Worm (Caenorhabditis elegans) whole organism, L4 larva: ENCODE measurements around the gene cul-1.

Experiments used
- D1046.2 ChIP-seq: fragments of 200-800 bp; sonication (Bioruptor generic); IDR thresholded peaks from 2 replicates; pipeline ENCODE4 v1.3.6; 2022; ENCODE audit warnings: missing genetic modification characterization, missing compliant biosample characterization
- R02D3.7 ChIP-seq: fragments of 150-350 bp; sonication (generic microtip); optimal IDR thresholded peaks from 3 replicates; lab custom pipeline; 2014; ENCODE audit warnings: missing biosample characterization, missing genetic modification characterization
- T26A8.4 ChIP-seq: fragments of 200-800 bp; sonication (Bioruptor generic); IDR thresholded peaks from 2 replicates; pipeline ENCODE4 v1.3.6; 2022; ENCODE audit warnings: missing genetic modification characterization, missing compliant biosample characterization
- aha-1 ChIP-seq: fragments of 150-350 bp; peaks from one replicate; lab custom pipeline; 2014; ENCODE audit warnings: missing biosample characterization, missing genetic modification characterization
- ama-1 ChIP-seq: fragments of 150-350 bp; optimal IDR thresholded peaks from 2 replicates; lab custom pipeline; 2014; ENCODE audit warnings: inconsistent platforms, mixed read lengths
- ceh-20 ChIP-seq: fragments of 200-800 bp; sonication (Bioruptor generic); IDR thresholded peaks from 2 replicates; pipeline ENCODE4 v1.3.6; 2022; ENCODE audit warnings: missing genetic modification reagents, missing genetic modification characterization, missing compliant biosample characterization
- ceh-62 ChIP-seq: sonication (generic microtip); optimal IDR thresholded peaks from 2 replicates; lab custom pipeline; 2017; ENCODE audit warnings: missing biosample characterization, missing genetic modification characterization
- daf-16 ChIP-seq, 3 experiments: sonication (generic microtip); optimal IDR thresholded peaks; 2 replicates each; lab custom pipeline; 2016 to 2017; ENCODE audit warnings: missing genetic modification characterization in 3 of 3, missing genetic modification reagents in 3 of 3, mild to moderate bottlenecking in 2 of 3, missing compliant biosample characterization in 2 of 3, missing biosample characterization in 1 of 3, moderate library complexity in 1 of 3
- daf-19 ChIP-seq: fragments of 200-800 bp; sonication (Bioruptor generic); conservative IDR thresholded peaks from 2 replicates; pipeline ENCODE4 v1.3.6; 2022; ENCODE audit warnings: missing genetic modification characterization, missing compliant biosample characterization
- dmd-6 ChIP-seq: fragments of 200-800 bp; sonication (Bioruptor generic); IDR thresholded peaks from 2 replicates; pipeline ENCODE4 v1.3.6; 2022; ENCODE audit warnings: missing genetic modification reagents, missing genetic modification characterization, missing compliant biosample characterization
- dve-1 ChIP-seq: sonication (generic microtip); optimal IDR thresholded peaks from 2 replicates; lab custom pipeline; 2017; ENCODE audit warnings: antibody characterized with exemption, mild to moderate bottlenecking, missing genetic modification characterization, missing compliant biosample characterization; ENCODE audit not compliant: insufficient read depth
- hlh-11 ChIP-seq: fragments of 200-800 bp; sonication (Bioruptor generic); optimal IDR thresholded peaks from 2 replicates; lab custom pipeline; 2018; ENCODE audit warnings: mild to moderate bottlenecking, missing genetic modification characterization, missing compliant biosample characterization
- hlh-30 ChIP-seq: sonication (generic microtip); optimal IDR thresholded peaks from 2 replicates; lab custom pipeline; 2017; ENCODE audit warnings: antibody characterized with exemption, mild to moderate bottlenecking, missing genetic modification characterization, missing compliant biosample characterization; ENCODE audit not compliant: insufficient read depth
- lin-1 ChIP-seq: fragments of 200-800 bp; sonication (Bioruptor generic); IDR thresholded peaks from 2 replicates; pipeline ENCODE4 v1.3.6; 2022; ENCODE audit warnings: missing genetic modification reagents, missing genetic modification characterization, missing compliant biosample characterization
- lin-29 ChIP-seq: fragments of 200-800 bp; sonication (Bioruptor generic); IDR thresholded peaks from 2 replicates; pipeline ENCODE4 v1.3.6; 2022; ENCODE audit warnings: missing genetic modification reagents, missing genetic modification characterization, missing compliant biosample characterization
- lin-39 ChIP-seq: fragments of 150-350 bp; optimal IDR thresholded peaks from 2 replicates; lab custom pipeline; 2014; ENCODE audit warnings: missing biosample characterization, missing genetic modification reagents, missing genetic modification characterization
- madf-9 ChIP-seq: fragments of 200-800 bp; sonication (Bioruptor generic); conservative IDR thresholded peaks from 2 replicates; pipeline ENCODE4 v1.3.6; 2022; ENCODE audit warnings: missing genetic modification reagents, missing genetic modification characterization, missing compliant biosample characterization
- mdt-29 ChIP-seq: fragments of 200-800 bp; sonication (Bioruptor generic); IDR thresholded peaks from 2 replicates; pipeline ENCODE4 v1.3.6; 2022; ENCODE audit warnings: missing genetic modification reagents, missing genetic modification characterization, missing compliant biosample characterization
- mep-1 ChIP-seq: fragments of 150-350 bp; sonication (generic microtip); optimal IDR thresholded peaks from 3 replicates; lab custom pipeline; 2014; ENCODE audit warnings: missing biosample characterization, missing genetic modification characterization
- mxl-2 ChIP-seq: fragments of 200-800 bp; sonication (Bioruptor generic); conservative IDR thresholded peaks from 2 replicates; pipeline ENCODE4 v1.3.6; 2022; ENCODE audit warnings: missing genetic modification reagents, missing genetic modification characterization, missing compliant biosample characterization
- mxl-3 ChIP-seq: fragments of 200-800 bp; sonication (Bioruptor generic); optimal IDR thresholded peaks from 2 replicates; lab custom pipeline; 2018; ENCODE audit warnings: mild to moderate bottlenecking, missing genetic modification characterization, missing compliant biosample characterization
- nhr-111 ChIP-seq: fragments of 200-800 bp; sonication (Bioruptor generic); optimal IDR thresholded peaks from 2 replicates; lab custom pipeline; 2018; ENCODE audit warnings: mild to moderate bottlenecking, missing genetic modification characterization, missing compliant biosample characterization
- nhr-237 ChIP-seq: sonication (generic microtip); optimal IDR thresholded peaks from 2 replicates; lab custom pipeline; 2017; ENCODE audit warnings: missing biosample characterization, missing genetic modification characterization
- nhr-28 ChIP-seq: fragments of 150-350 bp; optimal IDR thresholded peaks from 2 replicates; lab custom pipeline; 2014; ENCODE audit warnings: missing biosample characterization, missing genetic modification characterization
- nhr-48 ChIP-seq: sonication (generic microtip); optimal IDR thresholded peaks from 2 replicates; lab custom pipeline; 2016; ENCODE audit warnings: mild to moderate bottlenecking, missing genetic modification characterization, missing compliant biosample characterization
- nhr-6 ChIP-seq: fragments of 150-350 bp; optimal IDR thresholded peaks from 2 replicates; lab custom pipeline; 2014; ENCODE audit warnings: missing biosample characterization, missing genetic modification characterization
- php-3 ChIP-seq: fragments of 200-800 bp; sonication (Bioruptor generic); IDR thresholded peaks from 2 replicates; pipeline ENCODE4 v1.3.6; 2022; ENCODE audit warnings: missing genetic modification reagents, missing genetic modification characterization, missing compliant biosample characterization
- spr-3 ChIP-seq: fragments of 200-800 bp; sonication (Bioruptor generic); optimal IDR thresholded peaks from 2 replicates; lab custom pipeline; 2018; ENCODE audit warnings: mild to moderate bottlenecking, missing genetic modification characterization, missing compliant biosample characterization
- unc-39 ChIP-seq: sonication (generic microtip); optimal IDR thresholded peaks from 2 replicates; lab custom pipeline; 2017; ENCODE audit warnings: missing biosample characterization, missing genetic modification characterization
- unc-62 ChIP-seq, 3 experiments: fragments of 150-350 bp in 1 of 3; sonication (generic microtip); optimal IDR thresholded peaks in 2 of 3; peaks in 1 of 3; 1 replicate in 1 of 3; 2 replicates in 2 of 3; lab custom pipeline; 2014 to 2017; ENCODE audit warnings: missing biosample characterization in 3 of 3, missing genetic modification characterization in 3 of 3, missing genetic modification reagents in 3 of 3, missing genotype in 1 of 3

cul-1 gene

ce11 chrIII:10474945-10475344, 3.9 kb downstream of the cul-1 start, which contains the start of gene D2045.9:
TSS of gene D2045.9 (plus strand) at chrIII:10475245.
- TF ChIP-seq nhr-6 (tag; lab: Kevin White, UChicago) (no peak), ceh-62 (tag; lab: Kevin White, UChicago) (no peak), nhr-28 (tag; lab: Kevin White, UChicago) (no peak), daf-19 (GFP tag; lab: Robert Waterston, UW) (no peak), R02D3.7 (tag; lab: Kevin White, UChicago) (no peak), lin-29 (no peak), php-3 (GFP tag; lab: Robert Waterston, UW) (no peak), unc-39 (tag; lab: Kevin White, UChicago) (no peak), nhr-111 (GFP tag; lab: Kevin White, UChicago) (no peak), lin-1 (no peak), ceh-20 (GFP tag; lab: Robert Waterston, UW) (no peak), ama-1 (lab: Kevin White, UChicago) (no peak), D1046.2 (GFP tag; lab: Robert Waterston, UW) (no peak), aha-1 (tag; lab: Kevin White, UChicago) (no peak), T26A8.4 (GFP tag; lab: Robert Waterston, UW) (no peak), nhr-48 (tag; lab: Kevin White, UChicago) (no peak)
- TF ChIP-seq, all 104 proteins: peak for 0

DNA sequence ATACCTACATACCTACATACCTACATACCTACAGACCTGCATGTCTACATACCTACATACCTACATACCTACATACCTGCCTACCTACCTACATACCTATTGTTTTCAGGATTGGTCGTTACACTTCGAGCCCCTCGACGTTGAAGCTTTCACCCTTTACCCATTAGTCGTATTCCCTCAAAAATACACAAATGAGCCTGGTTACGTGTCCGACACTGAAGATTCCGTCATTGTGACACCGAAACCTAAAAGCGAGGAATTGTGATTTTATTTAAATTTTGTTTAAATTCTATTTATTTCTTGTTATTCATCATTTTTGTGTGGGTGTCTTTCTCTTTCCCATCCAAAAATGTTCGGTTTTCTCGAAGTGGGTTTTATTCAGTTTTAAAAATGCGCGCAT, 8.1 kb downstream of the cul-1 start, which contains the start of gene D2045.7:
Gene D2045.7 (plus strand): TSS at position 301 of the 400 bp plus-strand sequence.
- TF ChIP-seq mxl-2, result no peak
- TF ChIP-seq hlh-30, result no peak
- no peak for TF ChIP-seq mep-1 (tag; lab: Kevin White, UChicago)
- no peak for TF ChIP-seq spr-3 (GFP tag; lab: Kevin White, UChicago)
- no peak for TF ChIP-seq nhr-48 (tag; lab: Kevin White, UChicago)
- no peak for TF ChIP-seq nhr-237 (tag; lab: Kevin White, UChicago)
- no peak for TF ChIP-seq mdt-29 (GFP tag; lab: Robert Waterston, UW)
- TF ChIP-seq unc-39 (tag; lab: Kevin White, UChicago), result no peak

DNA sequence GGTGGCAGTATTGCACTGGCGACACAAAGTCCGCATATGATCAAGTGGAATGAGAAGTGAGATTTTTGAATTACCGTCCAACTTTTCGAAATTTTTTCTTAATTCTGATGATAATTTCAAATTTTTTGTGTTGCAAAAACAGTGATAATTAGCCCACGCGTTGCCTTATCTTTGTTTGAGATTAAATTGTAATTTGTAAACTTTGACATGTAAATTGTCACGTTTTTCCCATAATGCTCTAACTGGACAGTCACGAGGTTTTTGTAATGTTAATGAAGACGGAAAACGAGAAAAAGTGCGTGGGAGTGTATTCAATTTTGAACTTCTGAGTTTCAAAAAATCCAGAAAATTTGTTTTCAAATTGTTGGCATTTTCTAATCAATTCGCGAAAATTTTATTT, 10.5 kb downstream of the cul-1 start:
- TF ChIP-seq dve-1 (tag; lab: Kevin White, UChicago), result peak; percentile 64
- TF ChIP-seq unc-62 (GFP tag; optimal IDR thresholded peaks at IDR 0.05 in 1 of 2; lab: Kevin White, UChicago), result peak in 1 of 2 experiments; percentile 93
- no peak for TF ChIP-seq unc-62 (tag; optimal IDR thresholded peaks at IDR 0.05; lab: Kevin White, UChicago)
- 0 out of 2 replicates have a peak, but pooled peaks have one; percentile 25 for TF ChIP-seq dmd-6 (GFP tag; lab: Robert Waterston, UW)
- no peak for TF ChIP-seq mxl-3 (GFP tag; lab: Kevin White, UChicago)
- TF ChIP-seq madf-9 (GFP tag; lab: Robert Waterston, UW), result no peak
- TF ChIP-seq daf-16 (GFP tag; optimal IDR thresholded peaks at IDR 0.05; lab: Kevin White, UChicago), result no peak
- TF ChIP-seq daf-16 (tag; optimal IDR thresholded peaks at IDR 0.05; lab: Kevin White, UChicago), result peak; percentile 29
- peak; percentile 11 for TF ChIP-seq hlh-11 (tag; lab: Kevin White, UChicago)
- peak; percentile 12 for TF ChIP-seq hlh-30

DNA sequence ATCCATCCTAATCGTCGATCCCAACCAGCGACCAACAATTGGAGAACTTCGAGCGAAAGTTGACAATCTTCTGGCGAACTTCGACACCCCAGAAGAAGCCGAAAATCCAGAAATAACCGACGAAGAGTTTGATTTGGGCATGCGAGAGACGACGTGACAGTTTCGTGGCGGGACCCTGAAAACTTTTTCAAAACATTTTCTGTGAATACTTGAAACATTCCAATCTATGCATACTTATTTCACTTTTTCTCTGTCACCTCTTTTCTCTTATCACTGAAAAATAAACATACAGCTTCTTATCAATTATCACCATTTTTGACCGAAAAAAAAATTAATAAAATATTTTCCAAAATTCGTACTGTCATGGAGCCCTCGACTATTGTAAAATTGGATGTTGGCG, 11.0 kb downstream of the cul-1 start, which contains the start of gene D2045.8:
Gene D2045.8 (plus strand): TSS at position 301 of the 400 bp plus-strand sequence.
- TF ChIP-seq lin-39 (tag; lab: Kevin White, UChicago) (no peak), daf-16 (GFP tag; optimal IDR thresholded peaks at IDR 0.05; lab: Kevin White, UChicago) (no peak), daf-16 (tag; optimal IDR thresholded peaks at IDR 0.05; lab: Kevin White, UChicago) (peak; percentile 18)
- TF ChIP-seq, all 104 proteins: peak for 1

- TF ChIP-seq mxl-3 (GFP tag; lab: Kevin White, UChicago) (peak; percentile 45), lin-29 (no peak), nhr-28 (tag; lab: Kevin White, UChicago) (peak; percentile 34)
Measured at ce11 chrIII:10486455-10486854, 15.4 kb downstream of the cul-1 start.
